Worm (Caenorhabditis elegans) whole organism, late embryonic: ENCODE data around the gene F58F12.12.

ENCODE experiments used
- ama-1 ChIP-seq: fragments of 150-350 bp; optimal IDR thresholded peaks from 2 replicates; lab custom pipeline; 2014
- ceh-22 ChIP-seq: sonication (generic microtip); optimal IDR thresholded peaks from 2 replicates; lab custom pipeline; 2017; ENCODE audit warnings: missing biosample characterization, missing genetic modification characterization
- che-1 ChIP-seq: sonication (generic microtip); optimal IDR thresholded peaks from 2 replicates; lab custom pipeline; 2016; ENCODE audit warnings: mild to moderate bottlenecking, missing genetic modification characterization, missing compliant biosample characterization
- elt-2 ChIP-seq: sonication (generic microtip); optimal IDR thresholded peaks from 2 replicates; lab custom pipeline; 2016; ENCODE audit warnings: missing genetic modification reagents, missing genetic modification characterization, missing compliant biosample characterization
- hlh-6 ChIP-seq: sonication (generic microtip); optimal IDR thresholded peaks from 2 replicates; lab custom pipeline; 2016; ENCODE audit warnings: missing genotype, missing genetic modification characterization, missing compliant biosample characterization
- pha-4 ChIP-seq: fragments of 150-350 bp; optimal IDR thresholded peaks from 2 replicates; lab custom pipeline; 2018; ENCODE audit warnings: missing biosample characterization, missing genetic modification reagents, missing genetic modification characterization
- ttx-3 ChIP-seq: sonication (generic microtip); optimal IDR thresholded peaks from 2 replicates; lab custom pipeline; 2016; ENCODE audit warnings: missing genetic modification reagents, missing genetic modification characterization, missing compliant biosample characterization
- unc-42 ChIP-seq: sonication (generic microtip); optimal IDR thresholded peaks from 2 replicates; lab custom pipeline; 2016; ENCODE audit warnings: missing genotype, missing genetic modification characterization, missing compliant biosample characterization
- unc-55 ChIP-seq: sonication (generic microtip); optimal IDR thresholded peaks from 2 replicates; lab custom pipeline; 2017; ENCODE audit warnings: missing biosample characterization, missing genetic modification reagents, missing genetic modification characterization

DNA sequence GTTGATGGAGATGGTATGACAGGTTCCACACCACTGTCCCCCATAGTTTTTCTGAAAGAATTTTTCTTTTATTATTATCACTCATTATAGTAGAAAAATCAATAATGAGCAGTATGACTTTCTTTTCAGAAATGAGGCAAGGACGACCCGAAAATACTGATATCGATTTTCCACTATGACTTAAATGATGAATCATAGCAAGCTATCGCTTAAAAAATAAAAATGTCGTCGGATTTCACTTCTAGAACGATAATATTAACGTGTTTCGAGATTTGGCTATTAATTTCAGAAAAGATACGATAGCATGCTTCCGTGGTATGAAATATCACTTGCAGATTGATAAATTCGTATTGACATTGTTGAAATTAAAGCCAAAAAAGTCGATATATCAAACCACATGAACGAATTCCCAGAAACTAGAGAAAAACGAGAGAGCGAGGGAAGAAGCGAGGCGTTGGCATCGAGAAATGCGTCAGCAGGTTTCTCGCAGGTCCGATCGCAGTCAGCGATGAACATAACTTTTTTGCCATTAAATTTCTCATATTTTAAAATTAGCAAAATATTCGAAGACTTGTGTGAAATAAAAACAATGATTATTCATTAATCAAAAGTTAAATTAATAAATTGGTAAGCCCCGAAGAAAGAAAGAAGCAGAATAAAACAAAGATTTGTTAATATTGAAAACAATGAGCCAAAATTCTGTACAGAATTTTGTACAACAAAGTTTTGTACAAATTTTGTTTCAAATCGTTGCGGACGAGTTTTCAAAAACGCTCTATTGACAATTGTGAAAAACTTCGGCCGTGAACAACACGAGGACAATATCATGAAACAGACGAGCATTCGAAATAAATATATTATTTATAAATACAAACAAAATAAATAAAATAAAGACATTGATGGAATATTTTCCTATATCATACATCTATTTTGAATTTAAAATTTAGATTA, 25.3 kb upstream of the F58F12.12 start, which contains the start of gene C32D5.11:
- TF ChIP-seq elt-2 (tag; lab: Kevin White, UChicago) (peak; percentile 20), che-1 (tag; lab: Kevin White, UChicago) (no peak), hlh-6 (tag; lab: Kevin White, UChicago) (no peak), ttx-3 (no peak), ama-1 (lab: Kevin White, UChicago) (no peak), pha-4 (tag; lab: Kevin White, UChicago) (no peak), ceh-22 (tag; lab: Kevin White, UChicago) (no peak), unc-42 (tag; lab: Kevin White, UChicago) (no peak), unc-55 (GFP tag; lab: Kevin White, UChicago) (no peak)
